Fruit fly (Drosophila melanogaster) whole organism, wandering third instar larva: Measurements from ENCODE around the gene CG6901.

ENCODE experiments used
- Abd-B ChIP-seq: fragments of >200 bp; optimal IDR thresholded peaks from 2 replicates; lab custom pipeline; 2017; ENCODE audit warnings: missing biosample characterization, missing genetic modification characterization
- CG32264 ChIP-seq: fragments of 200-800 bp; sonication (Bioruptor generic); optimal IDR thresholded peaks from 2 replicates; lab custom pipeline; 2016; ENCODE audit warnings: missing biosample characterization, missing genetic modification characterization
- CG9705 ChIP-seq: fragments of 200-800 bp; sonication (Bioruptor generic); optimal IDR thresholded peaks from 2 replicates; lab custom pipeline; 2018; ENCODE audit warnings: missing biosample characterization, mild to moderate bottlenecking, missing genetic modification characterization
- CrebA ChIP-seq: fragments of 200-800 bp; sonication (Bioruptor generic); optimal IDR thresholded peaks from 2 replicates; lab custom pipeline; 2016; ENCODE audit warnings: missing biosample characterization, mild to moderate bottlenecking, missing genetic modification characterization, borderline replicate concordance
- Dfd ChIP-seq: fragments of >200 bp; optimal IDR thresholded peaks from 2 replicates; lab custom pipeline; 2017; ENCODE audit warnings: missing biosample characterization, missing genetic modification characterization
- Dif ChIP-seq: fragments of 200-275, 200-300 bp; sonication (Bioruptor generic); optimal IDR thresholded peaks from 2 replicates; lab custom pipeline; 2018; ENCODE audit warnings: missing biosample characterization, missing genetic modification characterization; ENCODE audit not compliant: partially characterized antibody
- GATAd ChIP-seq: sonication (Bioruptor generic); optimal IDR thresholded peaks from 2 replicates; lab custom pipeline; 2016; ENCODE audit warnings: missing biosample characterization, missing genetic modification characterization
- Hnf4 ChIP-seq: fragments of 200-800 bp; sonication (Bioruptor generic); optimal IDR thresholded peaks from 2 replicates; lab custom pipeline; 2016; ENCODE audit warnings: missing biosample characterization, mild to moderate bottlenecking, missing genetic modification characterization
- Hr78 ChIP-seq: fragments of >200 bp; optimal IDR thresholded peaks from 2 replicates; lab custom pipeline; 2017; ENCODE audit warnings: missing biosample characterization, missing genetic modification characterization
- Hr83 ChIP-seq: fragments of 200-300 bp; sonication (Bioruptor generic); optimal IDR thresholded peaks from 2 replicates; lab custom pipeline; 2016; ENCODE audit warnings: missing biosample characterization, mild to moderate bottlenecking, missing genetic modification characterization, moderate library complexity; ENCODE audit not compliant: poor library complexity, severe bottlenecking
- Jra ChIP-seq: sonication (Bioruptor generic); optimal IDR thresholded peaks from 2 replicates; lab custom pipeline; 2016; ENCODE audit warnings: missing biosample characterization, missing genetic modification characterization
- Mio ChIP-seq: sonication (Bioruptor generic); optimal IDR thresholded peaks from 2 replicates; lab custom pipeline; 2016; ENCODE audit warnings: missing biosample characterization, missing genetic modification characterization
- Myc ChIP-seq: fragments of >200 bp; optimal IDR thresholded peaks from 2 replicates; lab custom pipeline; 2017
- N ChIP-seq: fragments of >200 bp; optimal IDR thresholded peaks from 2 replicates; lab custom pipeline; 2018; ENCODE audit warnings: missing biosample characterization, missing external identifiers, missing genetic modification characterization
- OdsH ChIP-seq: fragments of 200-800 bp; sonication (Bioruptor generic); optimal IDR thresholded peaks from 2 replicates; lab custom pipeline; 2016; ENCODE audit warnings: missing biosample characterization, mild to moderate bottlenecking, missing genetic modification characterization
- Rel ChIP-seq, 2 experiments: fragments of 200-800 bp; sonication (Bioruptor generic) in 1 of 2; optimal IDR thresholded peaks; 2 replicates in 1 of 2; 3 replicates in 1 of 2; lab custom pipeline; 2016 to 2019; ENCODE audit warnings: mild to moderate bottlenecking in 2 of 2, missing biosample characterization in 2 of 2, missing genetic modification characterization in 2 of 2, moderate library complexity in 1 of 2
- Sp1 ChIP-seq: fragments of 200-800 bp; sonication (Bioruptor generic); optimal IDR thresholded peaks from 3 replicates; lab custom pipeline; 2019; ENCODE audit warnings: missing biosample characterization, mild to moderate bottlenecking, missing genetic modification characterization, moderate library complexity
- Vsx2 ChIP-seq: fragments of 200-300, 225-300 bp; sonication (Bioruptor generic); optimal IDR thresholded peaks from 2 replicates; lab custom pipeline; 2018; ENCODE audit warnings: missing biosample characterization, missing genetic modification characterization; ENCODE audit not compliant: partially characterized antibody
- br ChIP-seq: fragments of 200-800 bp; sonication (Bioruptor generic); optimal IDR thresholded peaks from 2 replicates; lab custom pipeline; 2016; ENCODE audit warnings: missing biosample characterization, missing genetic modification characterization
- brk ChIP-seq: fragments of 200-800 bp; sonication (Bioruptor generic); optimal IDR thresholded peaks from 2 replicates; lab custom pipeline; 2016; ENCODE audit warnings: missing biosample characterization, mild to moderate bottlenecking, missing genetic modification characterization
- dl ChIP-seq, 2 experiments: fragments of 175-275, 200-275 bp in 1 of 2; fragments of 200-275 bp in 1 of 2; sonication (Bioruptor generic); optimal IDR thresholded peaks; lab custom pipeline; 2018; ENCODE audit warnings: mild to moderate bottlenecking in 2 of 2, missing biosample characterization in 2 of 2, missing genetic modification characterization in 2 of 2, moderate library complexity in 2 of 2; ENCODE audit not compliant: partially characterized antibody in 2 of 2, insufficient read depth in 1 of 2
- dsf ChIP-seq: sonication (Bioruptor generic); optimal IDR thresholded peaks from 2 replicates; lab custom pipeline; 2016; ENCODE audit warnings: missing biosample characterization, missing genetic modification characterization, borderline replicate concordance
- ey ChIP-seq: fragments of 200-800 bp; sonication (Bioruptor generic); optimal IDR thresholded peaks from 2 replicates; lab custom pipeline; 2016; ENCODE audit warnings: missing biosample characterization, missing genetic modification characterization
- foxo ChIP-seq, 2 experiments: fragments of 200-800 bp; sonication (Bioruptor generic); optimal IDR thresholded peaks; 2 replicates in 1 of 2; 3 replicates in 1 of 2; lab custom pipeline; 2016 to 2017; ENCODE audit warnings: missing biosample characterization in 2 of 2, missing genetic modification characterization in 2 of 2
- fru ChIP-seq: fragments of 200-800 bp; sonication (Bioruptor generic); optimal IDR thresholded peaks from 3 replicates; lab custom pipeline; 2016; ENCODE audit warnings: missing biosample characterization, mild to moderate bottlenecking, missing genetic modification characterization
- h ChIP-seq: fragments of 200-800 bp; sonication (Bioruptor generic); optimal IDR thresholded peaks from 3 replicates; lab custom pipeline; 2016; ENCODE audit warnings: missing biosample characterization, mild to moderate bottlenecking, missing genetic modification characterization
- jim ChIP-seq: fragments of 175-275, 200-325 bp; sonication (Bioruptor generic); optimal IDR thresholded peaks from 2 replicates; lab custom pipeline; 2016; ENCODE audit warnings: missing biosample characterization, mild to moderate bottlenecking, missing genetic modification characterization
- lola ChIP-seq: fragments of >200 bp; optimal IDR thresholded peaks from 2 replicates; lab custom pipeline; 2017; ENCODE audit warnings: missing biosample characterization, missing genetic modification characterization
- pan ChIP-seq: fragments of >200 bp; optimal IDR thresholded peaks from 2 replicates; lab custom pipeline; 2017
- psq ChIP-seq: fragments of 200-800 bp; sonication (Bioruptor generic); optimal IDR thresholded peaks from 3 replicates; lab custom pipeline; 2017; ENCODE audit warnings: missing biosample characterization, mild to moderate bottlenecking, missing genetic modification characterization, moderate library complexity
- rgr ChIP-seq: fragments of 200-800 bp; sonication (Bioruptor generic); optimal IDR thresholded peaks from 3 replicates; lab custom pipeline; 2016; ENCODE audit warnings: missing biosample characterization, mild to moderate bottlenecking, missing genetic modification characterization
- sage ChIP-seq: fragments of 200-800 bp; sonication (Bioruptor generic); optimal IDR thresholded peaks from 2 replicates; lab custom pipeline; 2016; ENCODE audit warnings: missing biosample characterization, mild to moderate bottlenecking, missing genetic modification characterization
- tai ChIP-seq: sonication (Bioruptor generic); optimal IDR thresholded peaks from 2 replicates; lab custom pipeline; 2016; ENCODE audit warnings: missing biosample characterization, missing genetic modification characterization
- usp ChIP-seq: fragments of >200 bp; optimal IDR thresholded peaks from 2 replicates; lab custom pipeline; 2017; ENCODE audit warnings: missing biosample characterization, missing genetic modification characterization
- woc ChIP-seq: sonication (Bioruptor generic); optimal IDR thresholded peaks from 2 replicates; lab custom pipeline; 2016; ENCODE audit warnings: missing biosample characterization, mild to moderate bottlenecking, missing genetic modification characterization

Gene CG6901

DNA sequence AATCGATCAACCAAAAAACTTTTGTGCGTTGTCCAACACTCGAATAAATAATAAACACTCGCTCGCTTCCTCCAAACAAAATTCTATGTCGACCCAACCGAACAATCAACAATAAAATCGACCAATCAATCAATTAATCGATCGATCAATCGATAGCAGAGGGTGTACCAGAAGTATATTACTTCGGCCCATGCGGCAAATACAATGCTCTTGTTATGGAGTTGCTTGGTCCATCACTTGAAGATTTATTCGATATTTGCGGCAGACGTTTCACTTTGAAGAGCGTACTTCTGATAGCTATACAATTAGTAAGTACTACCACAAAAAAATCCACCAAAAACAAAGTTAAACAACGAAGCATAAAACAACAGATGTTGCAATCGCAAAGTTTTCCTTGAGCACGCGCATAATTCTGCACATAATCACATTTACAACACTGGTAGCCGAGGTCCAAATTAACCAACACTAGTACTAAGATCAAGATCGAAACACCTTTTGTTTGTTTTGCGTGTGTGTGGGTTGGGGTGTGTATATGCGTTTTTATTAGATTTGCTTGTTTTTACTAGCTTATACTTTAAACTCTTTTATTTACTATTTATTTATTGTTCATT lies 27.6 kb upstream of the CG6901 start:
- no peak for TF ChIP-seq Dfd (GFP tag; lab: Kevin White, UChicago)
- TF ChIP-seq psq (GFP tag; lab: Kevin White, UChicago), result no peak
- no peak for TF ChIP-seq Jra (GFP tag; lab: Kevin White, UChicago)
- no peak for TF ChIP-seq dsf (GFP tag; lab: Kevin White, UChicago)
- TF ChIP-seq CG9705 (GFP tag; lab: Kevin White, UChicago), result no peak
- TF ChIP-seq usp (GFP tag; lab: Kevin White, UChicago), result no peak
- no peak for TF ChIP-seq Vsx2
- TF ChIP-seq h (GFP tag; lab: Kevin White, UChicago), result no peak
- TF ChIP-seq jim (GFP tag; lab: Kevin White, UChicago), result no peak
- TF ChIP-seq brk (GFP tag; lab: Kevin White, UChicago), result no peak
- no peak for TF ChIP-seq Sp1 (GFP tag; lab: Kevin White, UChicago)
- no peak for TF ChIP-seq Dif (GFP tag; lab: Kevin White, UChicago)

dm6 chr3R:16305185-16305989 lies 17.8 kb upstream of the CG6901 start, which contains the start of gene Zip89B:
TSS of gene Zip89B (plus strand) at chr3R:16305758.
- TF ChIP-seq psq (GFP tag; lab: Kevin White, UChicago) (peak; percentile 8), Abd-B (GFP tag; lab: Kevin White, UChicago) (no peak), OdsH (GFP tag; lab: Kevin White, UChicago) (peak; percentile 18), sage (GFP tag; lab: Kevin White, UChicago) (peak; percentile 25), Dif (GFP tag; lab: Kevin White, UChicago) (peak; percentile 89), dl (GFP tag; optimal IDR thresholded peaks at IDR 0.05; lab: Kevin White, UChicago; ENCODE audit: insufficient read depth in 1 of 2, partially characterized antibody in 2 of 2) (peak; percentile 71 to 86), Rel (GFP tag; optimal IDR thresholded peaks at IDR 0.05; lab: Kevin White, UChicago) (no peak), Rel (tag; optimal IDR thresholded peaks at IDR 0.05; lab: Kevin White, UChicago) (peak; percentile 40), h (GFP tag; lab: Kevin White, UChicago) (no peak)

DNA sequence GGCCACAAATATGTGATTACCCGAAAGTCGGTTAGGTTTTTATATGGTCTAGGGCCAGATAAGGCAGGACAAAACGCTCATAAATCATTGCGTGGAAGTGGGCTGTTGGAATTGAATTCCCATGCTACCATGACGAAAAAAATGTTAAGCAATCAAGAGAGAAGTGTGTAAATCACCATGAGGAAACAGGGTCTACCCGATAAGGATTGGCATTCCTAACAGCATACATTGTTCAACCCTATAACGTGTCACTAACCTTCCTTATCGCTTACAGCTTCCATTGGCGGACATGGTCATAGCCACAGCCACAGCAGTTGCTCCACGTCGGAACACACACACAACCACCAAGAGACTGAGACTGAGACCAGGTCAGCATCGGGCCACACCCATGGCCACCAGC lies 15.2 kb upstream of the CG6901 start:
- TF ChIP-seq usp (GFP tag; lab: Kevin White, UChicago) (no peak), Sp1 (GFP tag; lab: Kevin White, UChicago) (no peak), Jra (GFP tag; lab: Kevin White, UChicago) (no peak), pan (no peak), jim (GFP tag; lab: Kevin White, UChicago) (no peak)

DNA sequence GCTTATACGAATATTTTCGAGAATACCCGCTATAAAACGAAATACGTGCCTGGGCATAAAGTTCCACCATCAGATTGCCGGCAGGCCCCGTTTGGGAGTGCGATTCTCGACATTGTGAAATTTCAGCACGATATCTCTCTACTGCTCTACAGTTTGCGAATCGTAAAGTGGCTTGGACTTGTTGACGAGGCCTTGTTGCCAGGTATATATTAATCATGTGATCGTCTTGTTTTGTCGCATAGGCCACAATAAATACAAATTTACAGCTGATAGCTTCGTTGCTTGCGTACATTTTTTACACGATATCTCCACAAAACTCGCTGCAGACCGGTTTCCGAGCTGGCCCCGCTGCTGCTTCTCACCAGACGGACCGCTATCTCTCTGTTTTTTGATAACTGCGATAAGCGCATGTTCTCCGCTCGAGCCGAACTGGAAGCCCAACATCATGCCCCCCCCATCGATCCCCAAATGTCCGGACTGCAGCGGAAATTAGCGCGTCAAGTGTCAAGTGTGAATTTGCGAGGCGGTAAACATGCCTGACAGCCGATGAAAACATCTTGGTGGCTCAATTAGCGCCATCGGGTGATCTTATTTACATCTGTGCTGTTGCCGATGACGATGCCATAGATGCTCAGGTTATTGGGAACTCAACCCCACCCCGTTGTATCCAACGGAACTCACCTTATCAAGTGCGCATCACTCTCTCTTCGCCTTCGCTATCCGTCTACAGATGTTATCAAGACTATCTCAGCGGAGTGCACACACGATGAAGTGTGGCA lies 13.7 kb upstream of the CG6901 start:
- no peak for TF ChIP-seq Hr78 (GFP tag; lab: Kevin White, UChicago)
- no peak for TF ChIP-seq Mio (GFP tag; lab: Kevin White, UChicago)
- TF ChIP-seq pan, result no peak
- TF ChIP-seq sage (GFP tag; lab: Kevin White, UChicago), result no peak
- TF ChIP-seq tai (GFP tag; lab: Kevin White, UChicago), result no peak
- TF ChIP-seq Dfd (GFP tag; lab: Kevin White, UChicago), result no peak
- no peak for TF ChIP-seq lola (GFP tag; lab: Kevin White, UChicago)
- no peak for TF ChIP-seq OdsH (GFP tag; lab: Kevin White, UChicago)
- no peak for TF ChIP-seq Dif (GFP tag; lab: Kevin White, UChicago)
- no peak for TF ChIP-seq Rel (GFP tag; optimal IDR thresholded peaks at IDR 0.05; lab: Kevin White, UChicago)
- peak; percentile 71 for TF ChIP-seq Rel (tag; optimal IDR thresholded peaks at IDR 0.05; lab: Kevin White, UChicago)
- TF ChIP-seq br (GFP tag; lab: Kevin White, UChicago), result no peak
- no peak for TF ChIP-seq dsf (GFP tag; lab: Kevin White, UChicago)
- no peak for TF ChIP-seq psq (GFP tag; lab: Kevin White, UChicago)
- TF ChIP-seq CG32264 (GFP tag; lab: Kevin White, UChicago), result no peak
- TF ChIP-seq ey (GFP tag; lab: Kevin White, UChicago), result peak; percentile 8
- TF ChIP-seq rgr (GFP tag; lab: Kevin White, UChicago), result no peak
- no peak for TF ChIP-seq Hr83 (GFP tag; lab: Kevin White, UChicago)
- peak; percentile 11 for TF ChIP-seq h (GFP tag; lab: Kevin White, UChicago)
- TF ChIP-seq Abd-B (GFP tag; lab: Kevin White, UChicago), result no peak
- TF ChIP-seq N (GFP tag; lab: Kevin White, UChicago), result no peak
- TF ChIP-seq Myc (lab: Kevin White, UChicago), result no peak
- no peak for TF ChIP-seq woc (GFP tag; lab: Kevin White, UChicago)
- TF ChIP-seq CrebA, result no peak
- peak; percentile 3 for TF ChIP-seq Hnf4 (GFP tag; lab: Kevin White, UChicago)
- TF ChIP-seq GATAd (GFP tag; lab: Kevin White, UChicago), result no peak
- TF ChIP-seq foxo (GFP tag; optimal IDR thresholded peaks at IDR 0.05; lab: Kevin White, UChicago), result peak in 1 of 2 experiments; percentile 58
- no peak for TF ChIP-seq CG9705 (GFP tag; lab: Kevin White, UChicago)
- no peak for TF ChIP-seq jim (GFP tag; lab: Kevin White, UChicago)
- no peak for TF ChIP-seq usp (GFP tag; lab: Kevin White, UChicago)
- TF ChIP-seq Jra (GFP tag; lab: Kevin White, UChicago), result no peak
- no peak for TF ChIP-seq Vsx2
- peak; percentile 42 for TF ChIP-seq fru
